Fruit fly (Drosophila melanogaster): Measurements from ENCODE around the gene CG13794.

dm6 chr2L:7685290-7685689 is 37.3 kb downstream of the CG13794 start:
- TF ChIP-seq repo (GFP tag; optimal IDR thresholded peaks at IDR 0.05) (no peak), cg (GFP tag; optimal IDR thresholded peaks at IDR 0.05) (no peak), Ptx1 (GFP tag; IDR thresholded peaks at IDR 0.05) (no peak), CG7372 (GFP tag; IDR thresholded peaks at IDR 0.05) (no peak), Aef1 (GFP tag; IDR thresholded peaks at IDR 0.05) (no peak), dysf (GFP tag; IDR thresholded peaks at IDR 0.05) (no peak), prd (optimal IDR thresholded peaks at IDR 0.05) (no peak), prd (GFP tag; IDR thresholded peaks at IDR 0.05) (no peak), CG10462 (GFP tag; optimal IDR thresholded peaks at IDR 0.05) (no peak), Sry-δ (GFP tag; optimal IDR thresholded peaks at IDR 0.05) (no peak)

Data from whole organism, embryonic.